In the genomic region with DNA sequence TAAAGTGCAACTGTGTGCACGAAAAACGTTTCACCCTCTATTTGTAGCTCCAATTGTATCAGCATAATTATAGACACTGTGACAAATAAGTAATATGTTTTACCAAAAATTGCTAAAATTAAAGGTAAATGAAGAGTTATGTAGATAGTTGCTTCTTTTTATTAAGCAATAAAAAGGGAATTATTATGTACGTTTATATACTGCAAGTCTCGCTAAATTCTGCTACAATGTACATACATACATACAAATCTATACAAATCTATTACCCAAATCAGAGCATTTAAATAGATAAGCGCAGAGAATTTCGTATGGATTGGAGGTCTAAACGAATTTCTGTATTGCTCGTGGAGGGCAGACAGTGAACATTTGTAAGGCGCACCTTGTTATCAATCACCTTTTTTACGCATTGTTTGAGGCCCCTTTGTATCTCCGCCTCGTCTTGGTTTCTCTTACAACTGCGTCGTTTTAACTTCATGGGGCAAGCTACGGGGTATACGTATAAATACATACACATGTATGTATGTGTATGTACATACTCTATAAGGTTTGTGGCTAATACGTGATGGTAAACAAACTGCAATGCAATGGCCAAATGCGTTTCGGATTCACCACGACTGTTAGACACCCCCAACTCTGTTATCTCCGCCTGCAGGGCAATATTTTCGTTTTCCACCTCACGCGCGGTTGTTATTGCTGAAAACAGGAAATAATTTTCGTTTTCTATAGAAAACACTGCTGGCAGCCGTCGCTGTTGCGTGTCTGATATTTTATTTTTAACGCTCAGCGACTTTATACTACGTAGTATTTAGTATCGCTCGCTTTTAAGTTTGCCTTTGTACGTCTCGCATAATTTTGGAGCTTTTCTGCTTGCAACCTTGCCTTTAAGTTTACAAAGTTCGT, we compare ENCODE assay signal across 1 fruit fly cellular context.
TF ChIP-seq lines count a peak whose summit lies in the region.

No protein-coding gene starts in this region.

TF ChIP-seq in whole organism, embryonic, 481 proteins besides CTCF, POLR2A, EP300 and RAD21 (continued from another document and continues in another):
- TF ChIP-seq Oaz (GFP tag; IDR thresholded peaks at IDR 0.05; lab: Robert Waterston, UW), result no peak
- TF ChIP-seq maf-S (GFP tag; optimal IDR thresholded peaks at IDR 0.05; lab: Kevin White, UChicago), result no peak
- peak in 1 of 2 experiments; percentile 50 for TF ChIP-seq Hr78 (GFP tag; optimal IDR thresholded peaks at IDR 0.05; lab: Kevin White, UChicago)
- peak; percentile 23 for TF ChIP-seq Fer1 (GFP tag; optimal IDR thresholded peaks at IDR 0.05; lab: Kevin White, UChicago)
- no peak for TF ChIP-seq H15 (GFP tag; IDR thresholded peaks at IDR 0.05; lab: Robert Waterston, UW)
- TF ChIP-seq her (GFP tag; optimal IDR thresholded peaks at IDR 0.05; lab: Kevin White, UChicago), result no peak
- TF ChIP-seq tll (GFP tag; optimal IDR thresholded peaks at IDR 0.05; lab: Kevin White, UChicago), result no peak
- peak; percentile 68 for TF ChIP-seq CG30403 (GFP tag; optimal IDR thresholded peaks at IDR 0.05; lab: Kevin White, UChicago)
- peak; percentile 14 for TF ChIP-seq slp2 (GFP tag; optimal IDR thresholded peaks at IDR 0.05; lab: Kevin White, UChicago)
- TF ChIP-seq kah (GFP tag; optimal IDR thresholded peaks at IDR 0.05; lab: Kevin White, UChicago), result no peak
- TF ChIP-seq CG5180 (GFP tag; optimal IDR thresholded peaks at IDR 0.05; lab: Kevin White, UChicago), result peak; percentile 49
- peak; percentile 52 for TF ChIP-seq E2f1 (GFP tag; IDR thresholded peaks at IDR 0.05; lab: Robert Waterston, UW)
- no peak for TF ChIP-seq CG43689 (GFP tag; IDR thresholded peaks at IDR 0.05; lab: Robert Waterston, UW)
- peak; percentile 61 for TF ChIP-seq chm (GFP tag; IDR thresholded peaks at IDR 0.05; lab: Robert Waterston, UW)
- no peak for TF ChIP-seq CG10565 (GFP tag; optimal IDR thresholded peaks at IDR 0.05; lab: Kevin White, UChicago)
- TF ChIP-seq dmrt11E (tag; optimal IDR thresholded peaks at IDR 0.05; lab: Kevin White, UChicago), result peak; percentile 84
- peak; percentile 68 for TF ChIP-seq oc (tag; optimal IDR thresholded peaks at IDR 0.05; lab: Kevin White, UChicago)
- TF ChIP-seq pnt (GFP tag; optimal IDR thresholded peaks at IDR 0.05; lab: Kevin White, UChicago), result no peak
- peak; percentile 24 for TF ChIP-seq disco-r (GFP tag; optimal IDR thresholded peaks at IDR 0.05; lab: Kevin White, UChicago)
- 0 out of 2 replicates have a peak, but pooled peaks have one; percentile 16 for TF ChIP-seq CG14667 (GFP tag; IDR thresholded peaks at IDR 0.05; lab: Robert Waterston, UW)
- TF ChIP-seq ara (GFP tag; IDR thresholded peaks at IDR 0.05; lab: Robert Waterston, UW), result peak; percentile 11; the same call in 1 of the 2 replicates
- TF ChIP-seq CG15514 (GFP tag; optimal IDR thresholded peaks at IDR 0.05; lab: Kevin White, UChicago), result peak; percentile 1
- no peak for TF ChIP-seq ase (GFP tag; IDR thresholded peaks at IDR 0.05; lab: Robert Waterston, UW)
- TF ChIP-seq CG10209 (GFP tag; optimal IDR thresholded peaks at IDR 0.05; lab: Kevin White, UChicago), result peak; percentile 69
- TF ChIP-seq lab (GFP tag; optimal IDR thresholded peaks at IDR 0.05; lab: Kevin White, UChicago), result peak; percentile 55
- peak; percentile 9 for TF ChIP-seq CG10147 (GFP tag; optimal IDR thresholded peaks at IDR 0.05; lab: Kevin White, UChicago)
- peak; percentile 56 for TF ChIP-seq HLH3B (GFP tag; IDR thresholded peaks at IDR 0.05; lab: Robert Waterston, UW)
- no peak for TF ChIP-seq Abd-B (GFP tag; optimal IDR thresholded peaks at IDR 0.05; lab: Kevin White, UChicago)
- no peak for TF ChIP-seq Jarid2 (GFP tag; optimal IDR thresholded peaks at IDR 0.05; lab: Kevin White, UChicago)
- TF ChIP-seq CG3281 (GFP tag; optimal IDR thresholded peaks at IDR 0.05; lab: Kevin White, UChicago), result peak; percentile 42
- TF ChIP-seq Hmr (GFP tag; optimal IDR thresholded peaks at IDR 0.05; lab: Kevin White, UChicago), result peak; percentile 37
- TF ChIP-seq scrt (GFP tag; optimal IDR thresholded peaks at IDR 0.05; lab: Kevin White, UChicago), result no peak
- peak; percentile 70 for TF ChIP-seq sug (tag; optimal IDR thresholded peaks at IDR 0.05; lab: Kevin White, UChicago)
- TF ChIP-seq Nf-YB (GFP tag; optimal IDR thresholded peaks at IDR 0.05; lab: Kevin White, UChicago), result peak; percentile 48
- TF ChIP-seq dm (GFP tag; optimal IDR thresholded peaks at IDR 0.05; lab: Kevin White, UChicago), result no peak
- no peak for TF ChIP-seq CG10431 (GFP tag; optimal IDR thresholded peaks at IDR 0.05; lab: Kevin White, UChicago)
- TF ChIP-seq prd (optimal IDR thresholded peaks at IDR 0.05; lab: Kevin White, UChicago), result no peak
- TF ChIP-seq prd (GFP tag; IDR thresholded peaks at IDR 0.05; lab: Robert Waterston, UW), result peak; percentile 30; the same call in 1 of the 3 replicates
- TF ChIP-seq corto (GFP tag; optimal IDR thresholded peaks at IDR 0.05; lab: Kevin White, UChicago), result peak; percentile 7
- TF ChIP-seq da (GFP tag; optimal IDR thresholded peaks at IDR 0.05; lab: Kevin White, UChicago), result no peak
- TF ChIP-seq CG8388 (GFP tag; optimal IDR thresholded peaks at IDR 0.05; lab: Kevin White, UChicago), result peak; percentile 78
- TF ChIP-seq HHEX (GFP tag; optimal IDR thresholded peaks at IDR 0.05; lab: Kevin White, UChicago), result peak; percentile 65
- TF ChIP-seq Hr39 (optimal IDR thresholded peaks at IDR 0.05; lab: Kevin White, UChicago), result no peak
- TF ChIP-seq Six4 (GFP tag; optimal IDR thresholded peaks at IDR 0.05; lab: Kevin White, UChicago), result peak; percentile 65
- peak; percentile 37 for TF ChIP-seq Mes4 (GFP tag; optimal IDR thresholded peaks at IDR 0.05; lab: Kevin White, UChicago)
- TF ChIP-seq CG2129 (GFP tag; IDR thresholded peaks at IDR 0.05; lab: Robert Waterston, UW; ENCODE audit: partially characterized antibody), result no peak
- peak; percentile 75 for TF ChIP-seq fd96Cb (tag; optimal IDR thresholded peaks at IDR 0.05; lab: Kevin White, UChicago)
- peak; percentile 47 for TF ChIP-seq ftz-f1 (GFP tag; optimal IDR thresholded peaks at IDR 0.05; lab: Kevin White, UChicago)
- TF ChIP-seq pho (GFP tag; optimal IDR thresholded peaks at IDR 0.05; lab: Kevin White, UChicago), result peak; percentile 8
- TF ChIP-seq Dll (GFP tag; IDR thresholded peaks at IDR 0.05; lab: Robert Waterston, UW; ENCODE audit: partially characterized antibody), result 0 out of 4 replicates have a peak, but pooled peaks have one; percentile 29
- TF ChIP-seq pan (optimal IDR thresholded peaks at IDR 0.05; lab: Kevin White, UChicago), result no peak
- TF ChIP-seq pan (GFP tag; optimal IDR thresholded peaks at IDR 0.05 in 1 of 2, IDR thresholded peaks at IDR 0.05 in 1 of 2), result peak in 1 of 2 experiments; percentile 73
- TF ChIP-seq CG1024 (GFP tag; IDR thresholded peaks at IDR 0.05; lab: Robert Waterston, UW), result peak; percentile 27; the same call in 1 of the 2 replicates
- peak; percentile 34; the same call in 1 of the 2 replicates for TF ChIP-seq CG32532 (GFP tag; IDR thresholded peaks at IDR 0.05; lab: Robert Waterston, UW)
- TF ChIP-seq Hand (GFP tag; optimal IDR thresholded peaks at IDR 0.05; lab: Kevin White, UChicago), result no peak
- peak; percentile 14 for TF ChIP-seq CG18764 (GFP tag; optimal IDR thresholded peaks at IDR 0.05; lab: Kevin White, UChicago)
- no peak; the same call in 1 of the 2 replicates for TF ChIP-seq lmd (GFP tag; IDR thresholded peaks at IDR 0.05; lab: Robert Waterston, UW)
- TF ChIP-seq pb (GFP tag; optimal IDR thresholded peaks at IDR 0.05; lab: Kevin White, UChicago), result no peak
- TF ChIP-seq crol (GFP tag; IDR thresholded peaks at IDR 0.05; lab: Robert Waterston, UW), result peak; percentile 69
- peak; percentile 47 for TF ChIP-seq Awh (GFP tag; IDR thresholded peaks at IDR 0.05; lab: Robert Waterston, UW)
- no peak for TF ChIP-seq CG10321 (GFP tag; IDR thresholded peaks at IDR 0.05; lab: Robert Waterston, UW)
- peak; percentile 81 for TF ChIP-seq CG14710 (tag; optimal IDR thresholded peaks at IDR 0.05; lab: Kevin White, UChicago)
- no peak for TF ChIP-seq Mad (GFP tag; optimal IDR thresholded peaks at IDR 0.05; lab: Kevin White, UChicago)
- TF ChIP-seq fu2 (GFP tag; optimal IDR thresholded peaks at IDR 0.05; lab: Kevin White, UChicago), result no peak
- no peak for TF ChIP-seq Lim3 (GFP tag; IDR thresholded peaks at IDR 0.05; lab: Robert Waterston, UW)
- peak; percentile 44 for TF ChIP-seq pum (GFP tag; optimal IDR thresholded peaks at IDR 0.05; lab: Kevin White, UChicago)
- peak; percentile 95; the same call in 3 of the 4 replicates for TF ChIP-seq chinmo (GFP tag; IDR thresholded peaks at IDR 0.05; lab: Robert Waterston, UW; ENCODE audit: partially characterized antibody)
- TF ChIP-seq stc (GFP tag; IDR thresholded peaks at IDR 0.05; lab: Robert Waterston, UW), result 0 out of 2 replicates have a peak, but pooled peaks have one; percentile 7
- TF ChIP-seq kni (GFP tag; optimal IDR thresholded peaks at IDR 0.05; lab: Kevin White, UChicago), result peak; percentile 90
- TF ChIP-seq CG10274 (GFP tag; optimal IDR thresholded peaks at IDR 0.05; lab: Kevin White, UChicago), result no peak
- no peak for TF ChIP-seq peb (GFP tag; IDR thresholded peaks at IDR 0.05; lab: Robert Waterston, UW)
- peak; percentile 80 for TF ChIP-seq CG17829 (tag; optimal IDR thresholded peaks at IDR 0.05; lab: Kevin White, UChicago)
- TF ChIP-seq hkb (optimal IDR thresholded peaks at IDR 0.05; lab: Kevin White, UChicago), result no peak
- peak; percentile 48 for TF ChIP-seq hkb (GFP tag; IDR thresholded peaks at IDR 0.05; lab: Robert Waterston, UW)
- TF ChIP-seq Blimp-1 (GFP tag; optimal IDR thresholded peaks at IDR 0.05; lab: Kevin White, UChicago), result peak; percentile 70
- peak; percentile 83 for TF ChIP-seq Med (GFP tag; lab: Kevin White, UChicago)
- TF ChIP-seq btn (GFP tag; optimal IDR thresholded peaks at IDR 0.05; lab: Kevin White, UChicago), result peak; percentile 40
- no peak for TF ChIP-seq bigmax (GFP tag; optimal IDR thresholded peaks at IDR 0.05; lab: Kevin White, UChicago)
- peak; percentile 64 for TF ChIP-seq CG17568 (GFP tag; optimal IDR thresholded peaks at IDR 0.05; lab: Kevin White, UChicago)
- no peak for TF ChIP-seq trh (GFP tag; optimal IDR thresholded peaks at IDR 0.05; lab: Kevin White, UChicago)
- TF ChIP-seq CG31224 (GFP tag; IDR thresholded peaks at IDR 0.05; lab: Robert Waterston, UW), result no peak; the same call in 1 of the 2 replicates
- TF ChIP-seq CG8281 (tag; optimal IDR thresholded peaks at IDR 0.05; lab: Kevin White, UChicago), result peak; percentile 36
- TF ChIP-seq CG12942 (GFP tag; optimal IDR thresholded peaks at IDR 0.05; lab: Kevin White, UChicago), result peak; percentile 17
- peak; percentile 85 for TF ChIP-seq nmo (GFP tag; optimal IDR thresholded peaks at IDR 0.05; lab: Kevin White, UChicago)
- TF ChIP-seq Doc2 (GFP tag; IDR thresholded peaks at IDR 0.05; lab: Robert Waterston, UW), result no peak
- peak; percentile 47; the same call in 1 of the 2 replicates for TF ChIP-seq ranshi (GFP tag; IDR thresholded peaks at IDR 0.05; lab: Robert Waterston, UW)
- peak; percentile 74 for TF ChIP-seq ATbp (GFP tag; optimal IDR thresholded peaks at IDR 0.05; lab: Kevin White, UChicago)
- peak; percentile 77 for TF ChIP-seq unpg (GFP tag; optimal IDR thresholded peaks at IDR 0.05; lab: Kevin White, UChicago)
- peak; percentile 58 for TF ChIP-seq CG16863 (GFP tag; optimal IDR thresholded peaks at IDR 0.05; lab: Kevin White, UChicago)
- TF ChIP-seq CG15696 (tag; optimal IDR thresholded peaks at IDR 0.05; lab: Kevin White, UChicago), result peak; percentile 28
- TF ChIP-seq seq (GFP tag; IDR thresholded peaks at IDR 0.05; lab: Robert Waterston, UW), result no peak
- TF ChIP-seq CG2116 (GFP tag; optimal IDR thresholded peaks at IDR 0.05; lab: Kevin White, UChicago), result peak; percentile 50
- TF ChIP-seq CG3847 (GFP tag; IDR thresholded peaks at IDR 0.05; lab: Robert Waterston, UW), result 0 out of 2 replicates have a peak, but pooled peaks have one; percentile 35
- TF ChIP-seq shn (GFP tag; optimal IDR thresholded peaks at IDR 0.05; lab: Kevin White, UChicago), result peak; percentile 26
- peak; percentile 5 to 70 for TF ChIP-seq Pdp1 (GFP tag; optimal IDR thresholded peaks at IDR 0.05; lab: Kevin White, UChicago)
- no peak for TF ChIP-seq sim (GFP tag; IDR thresholded peaks at IDR 0.05; lab: Robert Waterston, UW)
- TF ChIP-seq CG32772 (GFP tag; IDR thresholded peaks at IDR 0.05; lab: Robert Waterston, UW), result no peak
- peak; percentile 84 for TF ChIP-seq CG31441 (GFP tag; IDR thresholded peaks at IDR 0.05; lab: Robert Waterston, UW)
- peak; percentile 52 for TF ChIP-seq CG8359 (GFP tag; optimal IDR thresholded peaks at IDR 0.05; lab: Kevin White, UChicago; ENCODE audit: borderline replicate concordance)
- TF ChIP-seq CG15601 (tag; optimal IDR thresholded peaks at IDR 0.05; lab: Kevin White, UChicago), result peak; percentile 74
- peak; percentile 65 for TF ChIP-seq CG1603 (tag; optimal IDR thresholded peaks at IDR 0.05; lab: Kevin White, UChicago)
- no peak for TF ChIP-seq Scr (GFP tag; IDR thresholded peaks at IDR 0.05; lab: Robert Waterston, UW; ENCODE audit: partially characterized antibody)
- TF ChIP-seq tgo (GFP tag; IDR thresholded peaks at IDR 0.05; lab: Robert Waterston, UW), result peak; percentile 36; the same call in 2 of the 3 replicates
- TF ChIP-seq CG2875 (GFP tag; optimal IDR thresholded peaks at IDR 0.05; lab: Kevin White, UChicago), result peak; percentile 42
- TF ChIP-seq bcd (GFP tag; optimal IDR thresholded peaks at IDR 0.05; lab: Kevin White, UChicago), result peak; percentile 24
- 0 out of 2 replicates have a peak, but pooled peaks have one; percentile 17 for TF ChIP-seq esg (GFP tag; conservative IDR thresholded peaks at IDR 0.05; lab: Robert Waterston, UW)
- TF ChIP-seq knrl (GFP tag; IDR thresholded peaks at IDR 0.05; lab: Robert Waterston, UW; ENCODE audit: partially characterized antibody), result no peak
- TF ChIP-seq MESR4 (GFP tag; optimal IDR thresholded peaks at IDR 0.05; lab: Kevin White, UChicago), result no peak
- peak; percentile 16 for TF ChIP-seq run (tag; optimal IDR thresholded peaks at IDR 0.05; lab: Kevin White, UChicago)
- peak; percentile 55 for TF ChIP-seq NC2β (GFP tag; optimal IDR thresholded peaks at IDR 0.05; lab: Kevin White, UChicago)
- TF ChIP-seq CG6254 (GFP tag; optimal IDR thresholded peaks at IDR 0.05; lab: Kevin White, UChicago), result peak; percentile 63
- peak; percentile 81 for TF ChIP-seq phol (tag; optimal IDR thresholded peaks at IDR 0.05; lab: Kevin White, UChicago)
- TF ChIP-seq gt (GFP tag; IDR thresholded peaks at IDR 0.05; lab: Robert Waterston, UW), result no peak
- TF ChIP-seq crc (GFP tag; optimal IDR thresholded peaks at IDR 0.05; lab: Kevin White, UChicago), result peak; percentile 23
- TF ChIP-seq CG10462 (GFP tag; optimal IDR thresholded peaks at IDR 0.05; lab: Kevin White, UChicago), result peak; percentile 51
- no peak for TF ChIP-seq wdn (GFP tag; IDR thresholded peaks at IDR 0.05; lab: Robert Waterston, UW)
- peak; percentile 77 for TF ChIP-seq Asciz (GFP tag; optimal IDR thresholded peaks at IDR 0.05; lab: Kevin White, UChicago)
- TF ChIP-seq caup (GFP tag; optimal IDR thresholded peaks at IDR 0.05; lab: Kevin White, UChicago; ENCODE audit: severe bottlenecking), result peak; percentile 17
- peak; percentile 26 for TF ChIP-seq CG4707 (GFP tag; optimal IDR thresholded peaks at IDR 0.05; lab: Kevin White, UChicago)
